Fruit fly (Drosophila melanogaster): ENCODE measurements around the gene CG9175.

CG9175 gene

DNA sequence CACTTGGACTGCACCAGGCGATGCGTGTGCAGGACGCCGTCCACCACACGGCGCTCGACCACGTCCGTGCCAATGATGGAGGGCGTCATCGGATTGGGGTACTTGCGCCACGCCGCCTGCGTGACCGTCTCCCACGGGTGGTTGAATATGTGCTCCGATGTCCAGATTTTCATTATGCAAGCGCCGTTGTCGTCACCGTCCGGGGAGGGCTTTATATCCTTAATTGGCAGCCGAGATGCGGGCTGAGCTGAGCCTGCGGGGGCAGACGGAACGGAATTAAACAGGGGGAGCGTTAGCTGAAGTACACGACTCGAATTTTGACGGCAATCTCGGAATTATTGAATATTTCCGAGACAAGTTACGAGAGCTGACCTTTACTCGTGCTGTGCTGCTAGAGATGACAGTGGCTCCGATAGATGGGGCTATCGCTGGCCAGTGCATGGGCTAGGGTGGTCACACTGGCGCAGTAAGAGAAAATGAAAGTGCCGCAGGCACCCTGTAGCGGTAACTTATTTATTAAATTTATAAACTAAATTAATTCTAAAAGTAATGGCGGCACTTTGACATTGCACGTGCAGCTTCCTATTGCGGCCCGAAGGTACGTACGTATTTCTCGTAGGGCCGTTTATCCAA, 51.1 kb downstream of the CG9175 start, which contains the start of gene IPIP (continued):
- TF ChIP-seq dm (GFP tag; optimal IDR thresholded peaks at IDR 0.05) (peak; percentile 40), ssp (GFP tag; IDR thresholded peaks at IDR 0.05) (no peak), H15 (GFP tag; IDR thresholded peaks at IDR 0.05) (peak; percentile 51; the same call in 1 of the 3 replicates), CG9727 (GFP tag; optimal IDR thresholded peaks at IDR 0.05) (peak; percentile 39), CG42726 (GFP tag; IDR thresholded peaks at IDR 0.05; ENCODE audit: partially characterized antibody) (peak; percentile 93), CG17359 (tag; optimal IDR thresholded peaks at IDR 0.05) (no peak), CG13624 (GFP tag; optimal IDR thresholded peaks at IDR 0.05) (peak; percentile 28), ro (GFP tag; IDR thresholded peaks at IDR 0.05) (no peak; the same call in 1 of the 2 replicates), Pdp1 (GFP tag; optimal IDR thresholded peaks at IDR 0.05) (peak in 1 of 2 experiments; percentile 98), ind (GFP tag; optimal IDR thresholded peaks at IDR 0.05) (peak; percentile 12), CG9817 (tag; optimal IDR thresholded peaks at IDR 0.05) (peak; percentile 32), nom (GFP tag; optimal IDR thresholded peaks at IDR 0.05) (peak; percentile 59), CG14860 (GFP tag; IDR thresholded peaks at IDR 0.05; ENCODE audit: partially characterized antibody) (peak; percentile 63), tap (tag; optimal IDR thresholded peaks at IDR 0.05) (no peak), Fer2 (tag; optimal IDR thresholded peaks at IDR 0.05) (no peak), ranshi (GFP tag; IDR thresholded peaks at IDR 0.05) (0 out of 2 replicates have a peak, but pooled peaks have one; percentile 27), Mrtf (GFP tag; IDR thresholded peaks at IDR 0.05) (peak; percentile 22; the same call in 1 of the 3 replicates), onecut (GFP tag; IDR thresholded peaks at IDR 0.05) (peak; percentile 69), hb (GFP tag; IDR thresholded peaks at IDR 0.05; ENCODE audit: partially characterized antibody) (peak; percentile 83), CG17568 (GFP tag; optimal IDR thresholded peaks at IDR 0.05) (no peak), CG16813 (GFP tag; IDR thresholded peaks at IDR 0.05; ENCODE audit: partially characterized antibody) (peak; percentile 87), prd (optimal IDR thresholded peaks at IDR 0.05) (no peak), prd (GFP tag; IDR thresholded peaks at IDR 0.05) (peak; percentile 44; the same call in 1 of the 3 replicates), sd (tag; optimal IDR thresholded peaks at IDR 0.05) (peak; percentile 16), ase (GFP tag; IDR thresholded peaks at IDR 0.05) (peak; percentile 34; the same call in 1 of the 3 replicates), en (GFP tag; optimal IDR thresholded peaks at IDR 0.05) (no peak), Fer3 (tag; optimal IDR thresholded peaks at IDR 0.05) (no peak), HLH4C (GFP tag; IDR thresholded peaks at IDR 0.05; ENCODE audit: partially characterized antibody) (peak; percentile 74), Bdp1 (GFP tag; optimal IDR thresholded peaks at IDR 0.05) (peak; percentile 57), CG2875 (GFP tag; optimal IDR thresholded peaks at IDR 0.05) (no peak), slbo (GFP tag; IDR thresholded peaks at IDR 0.05) (peak; percentile 66), CG4424 (GFP tag; optimal IDR thresholded peaks at IDR 0.05) (peak; percentile 10), Hr78 (GFP tag; optimal IDR thresholded peaks at IDR 0.05) (peak in 1 of 2 experiments; percentile 84), Doc3 (GFP tag; IDR thresholded peaks at IDR 0.05; ENCODE audit: partially characterized antibody) (peak; percentile 73), CG15073 (GFP tag; optimal IDR thresholded peaks at IDR 0.05) (no peak), vfl (GFP tag; optimal IDR thresholded peaks at IDR 0.05) (no peak), CG12219 (GFP tag; optimal IDR thresholded peaks at IDR 0.05) (no peak), CG1233 (GFP tag; optimal IDR thresholded peaks at IDR 0.05) (peak; percentile 53), yki (optimal IDR thresholded peaks at IDR 0.05) (no peak), lmd (GFP tag; IDR thresholded peaks at IDR 0.05) (peak; percentile 49; the same call in 1 of the 2 replicates), CG9215 (GFP tag; IDR thresholded peaks at IDR 0.05) (peak; percentile 26; the same call in 1 of the 2 replicates), CG33213 (GFP tag; optimal IDR thresholded peaks at IDR 0.05) (peak; percentile 13), Med (GFP tag) (peak; percentile 91), NFAT (GFP tag; IDR thresholded peaks at IDR 0.05) (peak; percentile 82), Bgb (GFP tag; IDR thresholded peaks at IDR 0.05; ENCODE audit: partially characterized antibody) (peak; percentile 91), CG17829 (tag; optimal IDR thresholded peaks at IDR 0.05) (peak; percentile 44), CG6254 (GFP tag; optimal IDR thresholded peaks at IDR 0.05) (peak; percentile 100), CG32767 (GFP tag; IDR thresholded peaks at IDR 0.05) (no peak), CG7963 (GFP tag; IDR thresholded peaks at IDR 0.05; ENCODE audit: partially characterized antibody) (peak; percentile 82)
